Worm (Caenorhabditis elegans) whole organism, L1 larva: ENCODE results near the gene ZK1058.3.

ENCODE experiments used
- aly-2 ChIP-seq: fragments of 150-350 bp; optimal IDR thresholded peaks from 2 replicates; lab custom pipeline; 2014; ENCODE audit warnings: missing biosample characterization, missing genetic modification characterization
- lin-13 ChIP-seq: fragments of 150-350 bp; optimal IDR thresholded peaks from 2 replicates; lab custom pipeline; 2014; ENCODE audit warnings: missing biosample characterization, missing genetic modification reagents, missing genetic modification characterization
- unc-86 ChIP-seq: sonication (generic microtip); optimal IDR thresholded peaks from 2 replicates; lab custom pipeline; 2016; ENCODE audit warnings: missing genetic modification characterization, missing compliant biosample characterization

DNA sequence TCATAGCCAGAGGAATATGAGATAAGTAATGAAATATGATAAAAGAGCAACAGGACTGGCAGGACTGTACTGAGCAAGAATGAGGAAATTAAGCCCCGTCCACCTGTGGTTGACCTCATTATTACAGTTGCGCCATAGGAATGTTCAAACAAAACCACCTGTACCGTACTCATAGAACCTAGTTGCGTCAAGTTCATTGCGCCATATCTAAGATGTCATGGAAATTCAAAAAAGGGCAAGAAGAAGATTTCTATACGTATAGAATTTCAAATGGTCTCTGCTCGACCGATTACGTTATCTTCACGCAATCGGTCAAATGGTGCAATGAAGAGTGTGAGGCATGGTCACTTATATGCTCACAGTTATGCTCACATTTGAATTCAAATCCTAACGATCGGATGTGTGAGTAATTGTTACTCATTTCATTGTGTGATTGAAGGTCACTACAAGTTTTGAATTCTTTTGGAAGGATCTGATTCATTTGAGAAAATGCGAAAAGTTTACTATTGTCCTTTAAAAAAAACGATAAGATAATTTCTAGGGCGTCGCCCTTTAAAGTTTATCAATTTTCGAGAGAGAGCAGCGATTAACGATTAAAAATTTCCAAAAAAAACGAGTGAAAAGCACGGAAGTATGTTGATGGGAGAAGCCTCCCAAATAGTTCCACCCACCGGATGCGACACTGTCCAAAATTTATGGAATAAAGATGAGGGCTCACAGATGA is 46.7 kb upstream of the ZK1058.3 start:
- TF ChIP-seq unc-86 (tag; lab: Kevin White, UChicago) (no peak), lin-13 (GFP tag; lab: Kevin White, UChicago) (no peak), aly-2 (tag; lab: Kevin White, UChicago) (no peak)
